Worm (Caenorhabditis elegans) whole organism, L3 larva: Measurements from ENCODE around the gene mrps-33.

Experiments used
- fos-1 ChIP-seq: fragments of 150-350 bp; optimal IDR thresholded peaks from 2 replicates; lab custom pipeline; 2014; ENCODE audit warnings: missing biosample characterization, missing genetic modification characterization
- unc-62 ChIP-seq: fragments of 150-350 bp; sonication (generic microtip); optimal IDR thresholded peaks from 4 replicates; lab custom pipeline; 2014; ENCODE audit warnings: missing biosample characterization, missing genetic modification reagents, missing genetic modification characterization

ce11 chrIV:8782172-8782571, 42.3 kb upstream of the mrps-33 start:
- TF ChIP-seq fos-1 (tag; lab: Kevin White, UChicago) (no peak), unc-62 (GFP tag; lab: Kevin White, UChicago) (no peak)
